Worm (Caenorhabditis elegans): ENCODE measurements around the gene lir-2.

ce11 chrII:7676307-7676905 lies 9.3 kb downstream of the lir-2 start:
- no peak for TF ChIP-seq elt-1 (tag; optimal IDR thresholded peaks at IDR 0.05)
- no peak for TF ChIP-seq aly-2 (tag; optimal IDR thresholded peaks at IDR 0.05)

Data from whole organism, L3 larva.